Fruit fly (Drosophila melanogaster): Measurements from ENCODE around the gene pll.
A peak's percentile ranks its signal among the peaks of the same experiment; 100 is the strongest.

The pll gene

DNA sequence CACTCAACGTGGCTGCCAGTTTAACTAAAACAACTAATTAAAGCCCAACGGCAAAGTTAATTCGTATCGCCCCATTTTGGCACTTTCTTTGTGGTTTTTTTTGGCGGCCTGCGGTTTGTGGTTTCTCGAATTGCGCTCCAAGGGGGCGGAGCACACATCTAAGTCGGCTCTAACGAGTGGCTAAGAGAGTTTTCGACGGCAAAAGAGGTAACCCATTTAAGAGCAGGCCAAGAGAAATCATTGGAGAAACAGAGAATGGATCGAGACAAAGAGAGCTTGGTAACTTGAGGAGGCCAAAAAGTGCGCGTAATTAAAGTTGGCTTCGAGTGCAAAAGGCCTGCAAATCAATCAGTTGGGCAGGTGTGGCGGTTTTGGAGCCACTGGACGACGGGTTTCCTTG is 30.0 kb downstream of the pll start:
- TF ChIP-seq OdsH (GFP tag; optimal IDR thresholded peaks at IDR 0.05) (no peak), Sp1 (GFP tag; optimal IDR thresholded peaks at IDR 0.05) (no peak), brk (GFP tag; optimal IDR thresholded peaks at IDR 0.05) (no peak), dl (GFP tag; optimal IDR thresholded peaks at IDR 0.05; ENCODE audit: insufficient read depth in 1 of 2, partially characterized antibody in 2 of 2) (no peak), woc (GFP tag; optimal IDR thresholded peaks at IDR 0.05) (no peak), CrebA (GFP tag; optimal IDR thresholded peaks at IDR 0.05; ENCODE audit: borderline replicate concordance) (no peak), Rel (GFP tag; optimal IDR thresholded peaks at IDR 0.05) (no peak), Rel (tag; optimal IDR thresholded peaks at IDR 0.05) (no peak), GATAd (GFP tag; optimal IDR thresholded peaks at IDR 0.05) (no peak)

DNA sequence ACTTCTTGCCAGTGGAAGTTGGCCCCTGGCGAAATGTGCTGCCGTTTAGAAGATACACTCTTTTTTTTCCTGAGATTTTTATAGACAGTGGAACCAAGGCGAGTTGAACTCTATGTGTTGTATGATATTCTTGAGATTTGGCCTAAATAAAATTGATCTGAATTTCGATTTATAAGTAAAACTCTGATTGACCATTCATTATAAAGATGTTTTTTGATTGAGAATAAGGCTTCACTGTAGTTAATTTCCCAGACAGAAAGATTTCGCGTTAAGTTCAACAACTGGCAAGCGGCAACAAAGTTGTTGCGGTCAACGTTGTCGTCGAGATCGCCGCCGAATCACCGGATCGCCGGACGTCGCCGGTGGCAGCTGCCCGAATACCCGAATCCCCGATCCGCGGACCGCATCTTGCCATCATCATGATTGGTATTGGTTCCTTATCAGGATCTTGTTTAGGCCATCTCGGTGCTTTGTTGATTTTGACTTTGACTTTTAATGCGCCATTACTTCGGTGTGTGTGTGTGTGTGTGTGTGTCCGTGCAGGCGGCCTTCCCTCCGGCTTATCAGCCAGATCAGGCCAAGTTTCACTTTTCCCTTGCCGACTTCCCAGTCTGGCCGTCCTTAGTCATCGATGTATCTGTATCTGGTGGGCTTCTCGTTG is 30.8 kb downstream of the pll start:
- peak; percentile 15 for TF ChIP-seq OdsH (GFP tag; optimal IDR thresholded peaks at IDR 0.05)
- peak; percentile 1 for TF ChIP-seq rgr (GFP tag; optimal IDR thresholded peaks at IDR 0.05)
- peak in 1 of 2 experiments; percentile 58 for TF ChIP-seq foxo (GFP tag; optimal IDR thresholded peaks at IDR 0.05)
- TF ChIP-seq ey (GFP tag; optimal IDR thresholded peaks at IDR 0.05) = peak; percentile 25
- TF ChIP-seq fru (GFP tag; optimal IDR thresholded peaks at IDR 0.05) = peak; percentile 55
- TF ChIP-seq HLH106 (tag; optimal IDR thresholded peaks at IDR 0.05) = peak; percentile 50
- TF ChIP-seq Dif (GFP tag; optimal IDR thresholded peaks at IDR 0.05; ENCODE audit: partially characterized antibody) = no peak
- no peak for TF ChIP-seq pan (optimal IDR thresholded peaks at IDR 0.05)
- TF ChIP-seq brk (GFP tag; optimal IDR thresholded peaks at IDR 0.05) = no peak
- peak; percentile 75 for TF ChIP-seq woc (GFP tag; optimal IDR thresholded peaks at IDR 0.05)
- peak; percentile 20 for TF ChIP-seq Hnf4 (GFP tag; optimal IDR thresholded peaks at IDR 0.05)
- TF ChIP-seq h (GFP tag; optimal IDR thresholded peaks at IDR 0.05) = peak; percentile 23
- peak; percentile 2 for TF ChIP-seq psq (GFP tag; optimal IDR thresholded peaks at IDR 0.05)

DNA sequence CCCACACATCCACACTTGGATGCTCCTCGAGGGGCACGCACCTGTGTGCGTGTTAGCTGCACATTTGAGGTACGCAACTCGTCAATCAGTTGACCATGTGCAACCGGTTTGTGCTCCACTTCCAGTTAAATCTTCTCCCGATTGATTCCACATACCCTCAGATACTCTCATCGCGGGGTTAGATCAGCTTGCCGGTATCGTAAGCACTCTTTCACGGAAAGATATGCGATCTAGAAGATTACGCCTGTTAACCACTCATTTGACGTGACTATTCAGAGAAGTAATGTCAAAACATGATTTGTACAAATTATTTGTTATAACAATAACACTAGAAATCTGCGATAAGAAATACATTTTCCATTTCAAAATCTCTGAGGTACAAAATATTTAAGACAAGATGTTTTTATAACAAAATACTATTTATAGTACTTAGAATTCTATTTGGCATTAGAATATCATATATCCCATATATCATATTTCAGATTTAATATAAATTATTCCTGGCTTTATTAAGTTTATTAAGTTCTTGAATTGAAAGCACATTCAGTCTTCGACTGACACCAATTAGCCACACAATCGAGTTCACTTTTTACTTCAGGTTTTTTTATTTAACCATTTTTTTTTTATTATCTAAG is 32.0 kb downstream of the pll start:
- TF ChIP-seq Dif (GFP tag; optimal IDR thresholded peaks at IDR 0.05; ENCODE audit: partially characterized antibody) (peak; percentile 37), dmrt93B (GFP tag; optimal IDR thresholded peaks at IDR 0.05) (no peak), rgr (GFP tag; optimal IDR thresholded peaks at IDR 0.05) (peak; percentile 8), woc (GFP tag; optimal IDR thresholded peaks at IDR 0.05) (peak; percentile 77), Hr83 (GFP tag; optimal IDR thresholded peaks at IDR 0.05; ENCODE audit: poor library complexity, severe bottlenecking) (no peak), pan (optimal IDR thresholded peaks at IDR 0.05) (no peak)

DNA sequence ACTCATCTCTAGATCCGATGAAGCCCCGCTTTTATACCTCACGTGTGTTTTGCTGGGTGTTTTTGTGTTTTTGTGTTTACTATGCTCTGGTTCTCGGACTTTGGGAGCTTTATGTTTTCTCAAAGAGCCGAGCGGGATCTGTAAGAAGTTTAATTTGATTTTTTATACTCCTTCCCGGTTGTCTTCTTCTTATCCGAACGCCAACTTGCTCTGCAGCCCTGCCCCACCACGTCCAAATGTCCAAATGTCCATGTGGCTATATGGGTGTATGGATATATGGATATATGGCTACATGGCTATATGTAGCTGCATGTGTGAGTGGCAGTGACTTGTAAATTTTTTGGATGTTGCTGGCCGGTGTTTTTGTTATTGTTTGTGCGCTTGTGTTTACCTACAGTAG is 34.2 kb downstream of the pll start:
- TF ChIP-seq CG32264 (GFP tag; optimal IDR thresholded peaks at IDR 0.05) (no peak), Vsx2 (GFP tag; optimal IDR thresholded peaks at IDR 0.05; ENCODE audit: partially characterized antibody) (peak; percentile 27), Dif (GFP tag; optimal IDR thresholded peaks at IDR 0.05; ENCODE audit: partially characterized antibody) (peak; percentile 11), woc (GFP tag; optimal IDR thresholded peaks at IDR 0.05) (peak; percentile 74), br (GFP tag; optimal IDR thresholded peaks at IDR 0.05) (no peak), jim (GFP tag; optimal IDR thresholded peaks at IDR 0.05) (no peak)

DNA sequence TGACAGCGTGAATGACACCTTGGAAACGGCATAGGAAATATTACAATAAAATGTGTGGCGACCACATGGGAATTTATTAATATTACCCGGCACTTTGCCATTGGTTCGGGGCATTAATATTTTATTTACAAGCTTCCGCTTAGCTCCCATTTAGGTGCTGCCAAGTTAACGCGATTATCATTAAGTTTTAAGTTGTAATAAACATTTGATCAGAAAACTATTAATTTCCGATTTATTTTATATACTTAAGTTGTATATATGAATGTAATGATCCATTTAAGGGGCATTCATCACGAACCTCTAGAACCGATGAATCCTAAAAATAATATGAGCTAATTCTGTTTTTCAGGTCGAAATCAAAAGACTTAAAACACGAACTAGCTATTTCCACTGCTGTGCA is 34.7 kb downstream of the pll start:
- no peak for TF ChIP-seq HLH106 (tag; optimal IDR thresholded peaks at IDR 0.05)

DNA sequence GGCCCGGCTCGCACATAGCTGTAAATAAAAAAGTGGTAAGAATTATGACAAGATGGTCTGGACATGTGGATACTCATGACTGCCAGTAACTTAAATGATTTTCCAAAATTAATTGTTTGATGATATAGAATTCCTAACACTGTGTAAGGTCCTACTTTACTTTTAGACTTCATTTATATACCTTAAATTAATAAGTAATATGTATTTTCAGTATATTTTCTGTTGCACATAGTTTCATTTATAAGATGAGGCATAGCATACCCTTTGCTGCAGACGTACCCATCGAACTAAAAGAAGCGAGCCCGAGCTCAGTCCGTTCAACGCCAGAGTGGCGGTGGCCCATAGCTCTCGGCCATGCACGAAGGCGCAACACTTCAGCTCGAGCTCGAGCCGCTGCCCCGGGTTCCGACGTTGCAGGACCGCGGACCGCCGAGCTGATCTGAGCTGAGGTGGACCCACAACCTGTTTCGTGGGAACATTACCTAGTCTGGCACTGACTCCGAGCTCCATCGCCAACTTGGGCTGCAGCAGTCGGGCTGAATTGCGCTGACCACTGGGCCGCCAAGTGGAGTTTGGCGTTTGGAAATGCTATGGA is 35.4 kb downstream of the pll start:
- TF ChIP-seq foxo (GFP tag; optimal IDR thresholded peaks at IDR 0.05) = peak in 1 of 2 experiments; percentile 67
- TF ChIP-seq Hr78 (GFP tag; optimal IDR thresholded peaks at IDR 0.05) = no peak
- TF ChIP-seq Jra (GFP tag; optimal IDR thresholded peaks at IDR 0.05) = peak; percentile 32
- no peak for TF ChIP-seq Hr83 (GFP tag; optimal IDR thresholded peaks at IDR 0.05; ENCODE audit: poor library complexity, severe bottlenecking)
- no peak for TF ChIP-seq CG9705 (GFP tag; optimal IDR thresholded peaks at IDR 0.05)
- no peak for TF ChIP-seq Vsx2 (GFP tag; optimal IDR thresholded peaks at IDR 0.05; ENCODE audit: partially characterized antibody)
- TF ChIP-seq rgr (GFP tag; optimal IDR thresholded peaks at IDR 0.05) = peak; percentile 59
- peak; percentile 69 for TF ChIP-seq psq (GFP tag; optimal IDR thresholded peaks at IDR 0.05)
- peak; percentile 66 for TF ChIP-seq ey (GFP tag; optimal IDR thresholded peaks at IDR 0.05)
- peak; percentile 76 for TF ChIP-seq h (GFP tag; optimal IDR thresholded peaks at IDR 0.05)
- peak; percentile 67 for TF ChIP-seq brk (GFP tag; optimal IDR thresholded peaks at IDR 0.05)
- TF ChIP-seq Dif (GFP tag; optimal IDR thresholded peaks at IDR 0.05; ENCODE audit: partially characterized antibody) = no peak
- TF ChIP-seq Dfd (GFP tag; optimal IDR thresholded peaks at IDR 0.05) = no peak
- peak; percentile 25 for TF ChIP-seq sage (GFP tag; optimal IDR thresholded peaks at IDR 0.05)
- TF ChIP-seq dmrt93B (GFP tag; optimal IDR thresholded peaks at IDR 0.05) = peak; percentile 35
- no peak for TF ChIP-seq lola (GFP tag; optimal IDR thresholded peaks at IDR 0.05)
- no peak for TF ChIP-seq pan (optimal IDR thresholded peaks at IDR 0.05)
- TF ChIP-seq Hnf4 (GFP tag; optimal IDR thresholded peaks at IDR 0.05) = peak; percentile 36
- TF ChIP-seq OdsH (GFP tag; optimal IDR thresholded peaks at IDR 0.05) = peak; percentile 75
- no peak for TF ChIP-seq tai (GFP tag; optimal IDR thresholded peaks at IDR 0.05)
- no peak for TF ChIP-seq CrebA (GFP tag; optimal IDR thresholded peaks at IDR 0.05; ENCODE audit: borderline replicate concordance)
- TF ChIP-seq usp (GFP tag; optimal IDR thresholded peaks at IDR 0.05) = no peak
- TF ChIP-seq HLH106 (tag; optimal IDR thresholded peaks at IDR 0.05) = peak; percentile 64
- peak; percentile 76 for TF ChIP-seq fru (GFP tag; optimal IDR thresholded peaks at IDR 0.05)
- TF ChIP-seq woc (GFP tag; optimal IDR thresholded peaks at IDR 0.05) = peak; percentile 96
- TF ChIP-seq br (GFP tag; optimal IDR thresholded peaks at IDR 0.05) = peak; percentile 46
- TF ChIP-seq Sp1 (GFP tag; optimal IDR thresholded peaks at IDR 0.05) = peak; percentile 72
